Worm (Caenorhabditis elegans) whole organism, young adult: ENCODE results near the gene Y38F1A.4.

ENCODE experiments used
- D2030.7 ChIP-seq: fragments of 200-800 bp; sonication (Bioruptor generic); IDR thresholded peaks from 2 replicates; pipeline ENCODE4 v1.3.6; 2022; ENCODE audit warnings: missing genetic modification reagents, missing genetic modification characterization, missing compliant biosample characterization
- F10E7.11 ChIP-seq: sonication (generic microtip); optimal IDR thresholded peaks from 2 replicates; lab custom pipeline; 2017; ENCODE audit warnings: mild to moderate bottlenecking, missing genetic modification characterization, moderate library complexity, missing compliant biosample characterization
- F23B12.7 ChIP-seq: sonication (generic microtip); optimal IDR thresholded peaks from 2 replicates; lab custom pipeline; 2017; ENCODE audit warnings: missing genetic modification characterization, mild to moderate bottlenecking, missing compliant biosample characterization, antibody characterized with exemption, moderate library complexity; ENCODE audit not compliant: insufficient read depth
- F37B4.10 ChIP-seq: fragments of 200-800 bp; sonication (Bioruptor generic); IDR thresholded peaks from 2 replicates; pipeline ENCODE4 v1.3.6; 2022; ENCODE audit warnings: missing genetic modification characterization, missing compliant biosample characterization
- K11D2.4 ChIP-seq: fragments of 200-800 bp; sonication (Bioruptor generic); IDR thresholded peaks from 2 replicates; pipeline ENCODE4 v1.3.6; 2022; ENCODE audit warnings: missing genetic modification reagents, missing genetic modification characterization, missing compliant biosample characterization
- Y53G8AR.9 ChIP-seq: fragments of 200-800 bp; sonication (Bioruptor generic); conservative IDR thresholded peaks from 2 replicates; pipeline ENCODE4 v1.3.6; 2022; ENCODE audit warnings: missing genetic modification reagents, missing genetic modification characterization, missing compliant biosample characterization
- ZK185.1 ChIP-seq: sonication (generic microtip); optimal IDR thresholded peaks from 2 replicates; lab custom pipeline; 2016; ENCODE audit warnings: mild to moderate bottlenecking, missing genetic modification characterization, missing compliant biosample characterization; ENCODE audit not compliant: poor library complexity, severe bottlenecking
- akir-1 ChIP-seq: fragments of 200-800 bp; sonication (Bioruptor generic); optimal IDR thresholded peaks from 2 replicates; lab custom pipeline; 2018; ENCODE audit warnings: mild to moderate bottlenecking, missing genetic modification characterization, moderate library complexity, missing compliant biosample characterization
- ama-1 ChIP-seq, 3 experiments: fragments of 150-350 bp in 1 of 3; sonication (generic microtip) in 2 of 3; optimal IDR thresholded peaks; 2 replicates each; lab custom pipeline; 2014 to 2018; ENCODE audit warnings: missing biosample characterization in 2 of 3, missing genetic modification characterization in 2 of 3, missing genetic modification reagents in 2 of 3
- aptf-2 ChIP-seq: fragments of 200-800 bp; sonication (Bioruptor generic); conservative IDR thresholded peaks from 2 replicates; pipeline ENCODE4 v1.3.6; 2022; ENCODE audit warnings: missing genetic modification reagents, missing genetic modification characterization, missing compliant biosample characterization
- attf-5 ChIP-seq: fragments of 200-800 bp; sonication (Bioruptor generic); optimal IDR thresholded peaks from 2 replicates; lab custom pipeline; 2018; ENCODE audit warnings: mild to moderate bottlenecking, missing genetic modification characterization, missing compliant biosample characterization
- attf-6 ChIP-seq: fragments of 200-800 bp; sonication (Bioruptor generic); IDR thresholded peaks from 2 replicates; pipeline ENCODE4 v1.3.6; 2022; ENCODE audit warnings: missing genetic modification reagents, missing genetic modification characterization, missing compliant biosample characterization
- cebp-1 ChIP-seq, 2 experiments: fragments of 200-800 bp in 1 of 2; sonication (Bioruptor generic) in 1 of 2; sonication (generic microtip) in 1 of 2; IDR thresholded peaks in 1 of 2; optimal IDR thresholded peaks in 1 of 2; 2 replicates each; pipeline versions ENCODE4 v1.3.6 to Lab custom; 2017 to 2022; ENCODE audit warnings: missing compliant biosample characterization in 2 of 2, missing genetic modification characterization in 2 of 2, mild to moderate bottlenecking in 1 of 2, missing genetic modification reagents in 1 of 2, moderate library complexity in 1 of 2
- ceh-100 ChIP-seq: fragments of 200-800 bp; sonication (Bioruptor generic); IDR thresholded peaks from 2 replicates; pipeline ENCODE4 v1.3.6; 2022; ENCODE audit warnings: missing genetic modification reagents, missing genetic modification characterization, missing compliant biosample characterization
- die-1 ChIP-seq: sonication (generic microtip); optimal IDR thresholded peaks from 2 replicates; lab custom pipeline; 2016; ENCODE audit warnings: missing genotype, mild to moderate bottlenecking, missing genetic modification characterization, missing compliant biosample characterization
- dpl-1 ChIP-seq: fragments of 150-350 bp; optimal IDR thresholded peaks from 2 replicates; lab custom pipeline; 2014; ENCODE audit warnings: missing biosample characterization, missing genetic modification reagents, missing genetic modification characterization
- egl-44 ChIP-seq: fragments of 200-800 bp; sonication (Bioruptor generic); IDR thresholded peaks from 2 replicates; pipeline ENCODE4 v1.3.6; 2022; ENCODE audit warnings: missing genetic modification reagents, missing genetic modification characterization, missing compliant biosample characterization
- ekl-4 ChIP-seq: fragments of 200-800 bp; sonication (Bioruptor generic); IDR thresholded peaks from 2 replicates; pipeline ENCODE4 v1.3.6; 2022; ENCODE audit warnings: missing genetic modification reagents, missing genetic modification characterization, missing compliant biosample characterization
- gei-17 ChIP-seq: fragments of 200-800 bp; sonication (Bioruptor generic); optimal IDR thresholded peaks from 2 replicates; lab custom pipeline; 2018; ENCODE audit warnings: mild to moderate bottlenecking, missing genetic modification characterization, missing compliant biosample characterization
- hlh-12 ChIP-seq: sonication (generic microtip); optimal IDR thresholded peaks from 2 replicates; lab custom pipeline; 2016; ENCODE audit warnings: missing genetic modification characterization, missing compliant biosample characterization
- hmg-1.2 ChIP-seq: fragments of 200-800 bp; sonication (Bioruptor generic); IDR thresholded peaks from 2 replicates; pipeline ENCODE4 v1.3.6; 2022; ENCODE audit warnings: missing genetic modification reagents, missing genetic modification characterization, missing compliant biosample characterization
- let-607 ChIP-seq, 2 experiments: fragments of 200-800 bp in 1 of 2; sonication (Bioruptor generic) in 1 of 2; sonication (generic microtip) in 1 of 2; optimal IDR thresholded peaks; 2 replicates each; lab custom pipeline; 2016 to 2018; ENCODE audit warnings: mild to moderate bottlenecking in 2 of 2, missing compliant biosample characterization in 2 of 2, missing genetic modification characterization in 2 of 2, moderate library complexity in 2 of 2, missing genotype in 1 of 2
- lin-40 ChIP-seq: sonication (generic microtip); optimal IDR thresholded peaks from 2 replicates; lab custom pipeline; 2016; ENCODE audit warnings: missing genetic modification characterization, mild to moderate bottlenecking, missing compliant biosample characterization, missing genotype, missing genetic modification reagents
- lin-54 ChIP-seq: fragments of 200-800 bp; sonication (Bioruptor generic); optimal IDR thresholded peaks from 2 replicates; lab custom pipeline; 2018; ENCODE audit warnings: mild to moderate bottlenecking, missing genetic modification characterization, missing compliant biosample characterization
- madf-10 ChIP-seq: sonication (generic microtip); optimal IDR thresholded peaks from 2 replicates; lab custom pipeline; 2016; ENCODE audit warnings: mild to moderate bottlenecking, missing genetic modification characterization, missing compliant biosample characterization
- madf-8 ChIP-seq: fragments of 200-800 bp; sonication (Bioruptor generic); conservative IDR thresholded peaks from 2 replicates; pipeline ENCODE4 v1.3.6; 2022; ENCODE audit warnings: missing genetic modification reagents, missing genetic modification characterization, missing compliant biosample characterization
- nhr-120 ChIP-seq: fragments of 200-800 bp; sonication (Bioruptor generic); IDR thresholded peaks from 2 replicates; pipeline ENCODE4 v1.3.6; 2022; ENCODE audit warnings: missing genetic modification characterization, missing compliant biosample characterization
- nhr-80 ChIP-seq: sonication (generic microtip); optimal IDR thresholded peaks from 2 replicates; lab custom pipeline; 2016; ENCODE audit warnings: missing genetic modification characterization, missing compliant biosample characterization
- rcor-1 ChIP-seq: fragments of 200-800 bp; sonication (Bioruptor generic); IDR thresholded peaks from 2 replicates; pipeline ENCODE4 v1.3.6; 2022; ENCODE audit warnings: missing genetic modification reagents, missing genetic modification characterization, missing compliant biosample characterization
- sea-2 ChIP-seq: fragments of 200-800 bp; sonication (Bioruptor generic); IDR thresholded peaks from 2 replicates; pipeline ENCODE4 v1.3.6; 2022; ENCODE audit warnings: missing genetic modification characterization, missing compliant biosample characterization
- snpc-1.1 ChIP-seq: sonication (generic microtip); optimal IDR thresholded peaks from 2 replicates; lab custom pipeline; 2017; ENCODE audit warnings: missing genetic modification characterization, mild to moderate bottlenecking, missing compliant biosample characterization, antibody characterized with exemption, moderate library complexity, missing genotype, missing genetic modification reagents; ENCODE audit not compliant: insufficient read depth
- snpc-4 ChIP-seq, 5 experiments: fragments of 150-350 bp in 1 of 5; sonication (generic microtip) in 4 of 5; optimal IDR thresholded peaks; 2 replicates each; lab custom pipeline; 2014 to 2018; ENCODE audit warnings: missing genetic modification characterization in 5 of 5, missing biosample characterization in 3 of 5, antibody characterized with exemption in 2 of 5, mild to moderate bottlenecking in 2 of 5, missing compliant biosample characterization in 2 of 5, missing genotype in 2 of 5, moderate library complexity in 2 of 5, missing genetic modification reagents in 1 of 5
- tbp1 ChIP-seq: fragments of 200-800 bp; sonication (Bioruptor generic); optimal IDR thresholded peaks from 2 replicates; lab custom pipeline; 2018; ENCODE audit warnings: mild to moderate bottlenecking, missing genetic modification characterization, missing compliant biosample characterization
- unc-130 ChIP-seq: sonication (generic microtip); optimal IDR thresholded peaks from 2 replicates; lab custom pipeline; 2016; ENCODE audit warnings: missing genetic modification reagents, missing genetic modification characterization, missing compliant biosample characterization
- zim-3 ChIP-seq: sonication (generic microtip); optimal IDR thresholded peaks from 2 replicates; lab custom pipeline; 2017; ENCODE audit warnings: mild to moderate bottlenecking, missing genetic modification characterization, moderate library complexity, missing compliant biosample characterization

The Y38F1A.4 gene

ce11 chrII:12997413-12997812 is 27.9 kb upstream of the Y38F1A.4 start, which contains the start of gene Y38F1A.7:
Y38F1A.7 (minus strand) TSS chrII:12997804.
- TF ChIP-seq aptf-2 (GFP tag; lab: Robert Waterston, UW) (no peak), tbp1 (GFP tag; lab: Kevin White, UChicago) (no peak), F10E7.11 (no peak), gei-17 (no peak), dpl-1 (GFP tag; lab: Kevin White, UChicago) (no peak), attf-6 (GFP tag; lab: Robert Waterston, UW) (no peak), akir-1 (GFP tag; lab: Kevin White, UChicago) (no peak), D2030.7 (GFP tag; lab: Robert Waterston, UW) (no peak), rcor-1 (no peak), nhr-120 (GFP tag; lab: Robert Waterston, UW) (no peak)

ce11 chrII:12996249-12996648 is 26.7 kb upstream of the Y38F1A.4 start, which contains the start of gene hphd-1:
hphd-1 (minus strand) TSS chrII:12996571.
- TF ChIP-seq cebp-1 (GFP tag; IDR thresholded peaks at IDR 0.05; lab: Robert Waterston, UW) (no peak), cebp-1 (tag; optimal IDR thresholded peaks at IDR 0.05; lab: Kevin White, UChicago) (peak; percentile 37), madf-10 (tag; lab: Kevin White, UChicago) (no peak), ekl-4 (GFP tag; lab: Robert Waterston, UW) (no peak), F23B12.7 (tag; lab: Kevin White, UChicago) (no peak), lin-40 (peak; percentile 37), K11D2.4 (GFP tag; lab: Robert Waterston, UW) (no peak), unc-130 (GFP tag; lab: Kevin White, UChicago) (no peak), lin-54 (no peak), let-607 (tag; optimal IDR thresholded peaks at IDR 0.05; lab: Kevin White, UChicago) (peak in 1 of 2 experiments; percentile 65), nhr-80 (tag; lab: Kevin White, UChicago) (peak; percentile 69), ceh-100 (GFP tag; lab: Robert Waterston, UW) (no peak), snpc-1.1 (tag; lab: Kevin White, UChicago) (peak; percentile 13), zim-3 (no peak), hlh-12 (tag; lab: Kevin White, UChicago) (no peak), akir-1 (GFP tag; lab: Kevin White, UChicago) (no peak), F37B4.10 (GFP tag; lab: Robert Waterston, UW) (no peak), hmg-1.2 (peak; percentile 77), sea-2 (no peak), ZK185.1 (tag; lab: Kevin White, UChicago) (peak; percentile 24), snpc-4 (GFP tag; optimal IDR thresholded peaks at IDR 0.05; lab: Kevin White, UChicago) (no peak), snpc-4 (tag; optimal IDR thresholded peaks at IDR 0.05; lab: Kevin White, UChicago) (peak in 3 of 4 experiments; percentile 21 to 72 (median 65)), die-1 (tag; lab: Kevin White, UChicago) (no peak), egl-44 (GFP tag; lab: Robert Waterston, UW) (0 out of 2 replicates have a peak, but pooled peaks have one; percentile 38), madf-8 (no peak), Y53G8AR.9 (GFP tag; lab: Robert Waterston, UW) (0 out of 2 replicates have a peak, but pooled peaks have one; percentile 33), attf-5 (GFP tag; lab: Kevin White, UChicago) (peak; percentile 49), tbp1 (GFP tag; lab: Kevin White, UChicago) (peak; percentile 13), ama-1 (optimal IDR thresholded peaks at IDR 0.05; lab: Kevin White, UChicago) (no peak), ama-1 (GFP tag; optimal IDR thresholded peaks at IDR 0.05; lab: Kevin White, UChicago) (no peak), F10E7.11 (no peak)
